Worm (Caenorhabditis elegans) whole organism, L4 larva: ENCODE data around the gene bnc-1.

Experiments used
- R02D3.7 ChIP-seq: fragments of 150-350 bp; sonication (generic microtip); optimal IDR thresholded peaks from 3 replicates; lab custom pipeline; 2014; ENCODE audit warnings: missing biosample characterization, missing genetic modification characterization
- ceh-82 ChIP-seq: sonication (generic microtip); optimal IDR thresholded peaks from 2 replicates; lab custom pipeline; 2017; ENCODE audit warnings: missing biosample characterization, missing genetic modification characterization
- lsy-2 ChIP-seq, 2 experiments: fragments of 150-350 bp in 1 of 2; sonication (generic microtip) in 1 of 2; optimal IDR thresholded peaks; 2 replicates each; lab custom pipeline; 2014 to 2017; ENCODE audit warnings: missing biosample characterization in 2 of 2, missing genetic modification characterization in 2 of 2

- no peak for TF ChIP-seq R02D3.7
- no peak for TF ChIP-seq ceh-82 (tag; lab: Kevin White, UChicago)
- TF ChIP-seq lsy-2 (tag; optimal IDR thresholded peaks at IDR 0.05; lab: Kevin White, UChicago), result no peak
Observed at ce11 chrV:12296122-12296521, 19.3 kb upstream of the bnc-1 start.
